Fruit fly (Drosophila melanogaster) whole organism, embryonic: ENCODE measurements around the gene Bet5.

Experiments
- Bdp1 ChIP-seq: fragments of 200-800 bp; sonication (Bioruptor generic); optimal IDR thresholded peaks from 3 replicates; lab custom pipeline; 2016; ENCODE audit warnings: missing biosample characterization, missing genetic modification characterization
- BtbVII ChIP-seq: fragments of 200-800 bp; sonication (Bioruptor generic); optimal IDR thresholded peaks from 3 replicates; lab custom pipeline; 2017; ENCODE audit warnings: missing biosample characterization, mild to moderate bottlenecking, missing genetic modification characterization
- CG11093 ChIP-seq: fragments of 200-800 bp; sonication (Bioruptor generic); IDR thresholded peaks from 3 replicates; pipeline ENCODE4 v1.3.6; 2022; ENCODE audit warnings: missing biosample characterization, missing genetic modification characterization
- CG12391 ChIP-seq: fragments of 200-800 bp; sonication (Bioruptor generic); optimal IDR thresholded peaks from 3 replicates; lab custom pipeline; 2018; ENCODE audit warnings: missing biosample characterization, mild to moderate bottlenecking, missing genetic modification characterization, moderate library complexity
- CG17359 ChIP-seq: fragments of 200-800 bp; sonication (Bioruptor generic); optimal IDR thresholded peaks from 3 replicates; lab custom pipeline; 2018; ENCODE audit warnings: missing biosample characterization, mild to moderate bottlenecking, missing genetic modification characterization, moderate library complexity
- CG2678 ChIP-seq: fragments of 200-800 bp; sonication (Bioruptor generic); optimal IDR thresholded peaks from 3 replicates; lab custom pipeline; 2019; ENCODE audit warnings: missing biosample characterization, mild to moderate bottlenecking, missing genetic modification characterization, moderate library complexity
- CG2875 ChIP-seq: fragments of 200-800 bp; sonication (Bioruptor generic); optimal IDR thresholded peaks from 2 replicates; lab custom pipeline; 2017; ENCODE audit warnings: missing biosample characterization, mild to moderate bottlenecking, missing genetic modification characterization, missing genetic modification reagents
- CG2889 ChIP-seq: fragments of 200-800 bp; sonication (Bioruptor generic); IDR thresholded peaks from 3 replicates; pipeline ENCODE4 v1.3.6; 2022; ENCODE audit warnings: missing biosample characterization, missing genetic modification characterization
- CG33557 ChIP-seq: fragments of 200-800 bp; sonication (Bioruptor generic); optimal IDR thresholded peaks from 2 replicates; lab custom pipeline; 2019; ENCODE audit warnings: missing biosample characterization, mild to moderate bottlenecking, missing genetic modification characterization, moderate library complexity
- CG4617 ChIP-seq: fragments of 200-800 bp; sonication (Bioruptor generic); optimal IDR thresholded peaks from 3 replicates; lab custom pipeline; 2016; ENCODE audit warnings: missing biosample characterization, missing genetic modification characterization, borderline replicate concordance
- CG4820 ChIP-seq: fragments of 200-800 bp; sonication (Bioruptor generic); optimal IDR thresholded peaks from 3 replicates; lab custom pipeline; 2016; ENCODE audit warnings: missing biosample characterization, missing genetic modification characterization
- CG6254 ChIP-seq: fragments of 200-800 bp; sonication (Bioruptor generic); optimal IDR thresholded peaks from 3 replicates; lab custom pipeline; 2017; ENCODE audit warnings: mild to moderate bottlenecking, missing biosample characterization, missing genetic modification reagents, missing genetic modification characterization
- D19A ChIP-seq: fragments of 200-800 bp; optimal IDR thresholded peaks from 3 replicates; lab custom pipeline; 2019; ENCODE audit warnings: missing biosample characterization, mild to moderate bottlenecking, missing genetic modification characterization, moderate library complexity
- Dad ChIP-seq: fragments of 200-800 bp; sonication (Bioruptor generic); optimal IDR thresholded peaks from 3 replicates; lab custom pipeline; 2016; ENCODE audit warnings: missing biosample characterization, missing genetic modification characterization
- Doc3 ChIP-seq: fragments of 200-800 bp; sonication (Bioruptor generic); IDR thresholded peaks from 3 replicates; pipeline ENCODE4 v1.3.6; 2022; ENCODE audit warnings: missing biosample characterization, missing genetic modification characterization; ENCODE audit not compliant: partially characterized antibody
- Gsc ChIP-seq: fragments of 200-800 bp; sonication (Bioruptor generic); IDR thresholded peaks from 2 replicates; pipeline ENCODE4 v1.3.6; 2022; ENCODE audit warnings: missing biosample characterization, missing genetic modification characterization
- Gug ChIP-seq: fragments of 200-800 bp; sonication (Bioruptor generic); IDR thresholded peaks from 4 replicates; pipeline ENCODE4 v1.3.6; 2022; ENCODE audit warnings: missing biosample characterization, missing genetic modification characterization
- MTF-1 ChIP-seq: fragments of 200-800 bp; sonication (Bioruptor generic); optimal IDR thresholded peaks from 2 replicates; lab custom pipeline; 2018; ENCODE audit warnings: missing biosample characterization, mild to moderate bottlenecking, missing genetic modification characterization, borderline replicate concordance
- Neu2 ChIP-seq: fragments of 200-800 bp; sonication (Bioruptor generic); optimal IDR thresholded peaks from 3 replicates; lab custom pipeline; 2016; ENCODE audit warnings: missing biosample characterization, missing genetic modification characterization, borderline replicate concordance
- Nf-YA ChIP-seq: fragments of 200-800 bp; sonication (Bioruptor generic); IDR thresholded peaks from 2 replicates; pipeline ENCODE4 v1.3.6; 2022; ENCODE audit warnings: missing biosample characterization, missing genetic modification characterization
- Sox102F ChIP-seq: fragments of 200-800 bp; sonication (Bioruptor generic); optimal IDR thresholded peaks from 2 replicates; lab custom pipeline; 2018; ENCODE audit warnings: missing biosample characterization, mild to moderate bottlenecking, missing genetic modification characterization, moderate library complexity
- Vsx1 ChIP-seq: fragments of 200-800 bp; sonication (Bioruptor generic); optimal IDR thresholded peaks from 2 replicates; lab custom pipeline; 2017; ENCODE audit warnings: missing biosample characterization, mild to moderate bottlenecking, missing genetic modification characterization, missing genetic modification reagents
- YL-1 ChIP-seq: fragments of 200-800 bp; sonication (Bioruptor generic); optimal IDR thresholded peaks from 3 replicates; lab custom pipeline; 2017; ENCODE audit warnings: missing biosample characterization, mild to moderate bottlenecking, missing genetic modification characterization
- ap ChIP-seq: fragments of 200-800 bp; sonication (Bioruptor generic); IDR thresholded peaks from 2 replicates; pipeline ENCODE4 v1.3.6; 2022; ENCODE audit warnings: missing biosample characterization, missing genetic modification characterization
- bbx ChIP-seq: fragments of 200-800 bp; sonication (Bioruptor generic); IDR thresholded peaks from 2 replicates; pipeline ENCODE4 v1.3.6; 2022; ENCODE audit warnings: missing biosample characterization, missing genetic modification characterization; ENCODE audit not compliant: partially characterized antibody
- bowl ChIP-seq: fragments of 200-800 bp; sonication (Bioruptor generic); IDR thresholded peaks from 2 replicates; pipeline ENCODE4 v1.3.6; 2022; ENCODE audit warnings: missing biosample characterization, missing genetic modification characterization
- caup ChIP-seq: fragments of 200-800 bp; sonication (Bioruptor generic); optimal IDR thresholded peaks from 3 replicates; lab custom pipeline; 2017; ENCODE audit warnings: missing biosample characterization, mild to moderate bottlenecking, missing genetic modification characterization, moderate library complexity; ENCODE audit not compliant: severe bottlenecking
- crc ChIP-seq: fragments of 200-800 bp; sonication (Bioruptor generic); optimal IDR thresholded peaks from 2 replicates; lab custom pipeline; 2016; ENCODE audit warnings: missing biosample characterization, missing genetic modification characterization
- dati ChIP-seq: fragments of 200-800 bp; sonication (Bioruptor generic); IDR thresholded peaks from 2 replicates; pipeline ENCODE4 v1.3.6; 2022; ENCODE audit warnings: missing biosample characterization, missing genetic modification characterization
- eve ChIP-seq, 2 experiments: fragments of >200 bp; optimal IDR thresholded peaks; 2 replicates each; lab custom pipeline; 2017; ENCODE audit warnings: missing biosample characterization in 2 of 2, missing genetic modification characterization in 2 of 2
- ewg ChIP-seq: fragments of 200-800 bp; sonication (Bioruptor generic); optimal IDR thresholded peaks from 3 replicates; lab custom pipeline; 2017; ENCODE audit warnings: mild to moderate bottlenecking, missing biosample characterization, missing genetic modification reagents, missing genetic modification characterization
- exex ChIP-seq: fragments of 200-800 bp; sonication (Bioruptor generic); optimal IDR thresholded peaks from 4 replicates; lab custom pipeline; 2018; ENCODE audit warnings: missing biosample characterization, mild to moderate bottlenecking, missing genetic modification characterization, moderate library complexity
- fu2 ChIP-seq: fragments of 200-800 bp; sonication (Bioruptor generic); optimal IDR thresholded peaks from 2 replicates; lab custom pipeline; 2016; ENCODE audit warnings: missing biosample characterization, missing genetic modification characterization
- grau ChIP-seq: fragments of 200-800 bp; optimal IDR thresholded peaks from 3 replicates; lab custom pipeline; 2019; ENCODE audit warnings: missing biosample characterization, mild to moderate bottlenecking, missing genetic modification characterization, moderate library complexity
- gro ChIP-seq: fragments of 200-800 bp; sonication (Bioruptor generic); optimal IDR thresholded peaks from 2 replicates; lab custom pipeline; 2016; ENCODE audit warnings: missing biosample characterization, missing genetic modification characterization
- luna ChIP-seq: fragments of 200-800 bp; sonication (Bioruptor generic); optimal IDR thresholded peaks from 2 replicates; lab custom pipeline; 2016; ENCODE audit warnings: missing biosample characterization, missing genetic modification characterization
- nom ChIP-seq: fragments of 200-800 bp; sonication (Bioruptor generic); optimal IDR thresholded peaks from 2 replicates; lab custom pipeline; 2017; ENCODE audit warnings: missing biosample characterization, missing genetic modification characterization, mild to moderate bottlenecking, moderate library complexity, missing genetic modification reagents
- onecut ChIP-seq: fragments of 200-800 bp; sonication (Bioruptor generic); IDR thresholded peaks from 2 replicates; pipeline ENCODE4 v1.3.6; 2022; ENCODE audit warnings: missing biosample characterization, missing genetic modification characterization
- pho ChIP-seq: fragments of 200-800 bp; sonication (Bioruptor generic); optimal IDR thresholded peaks from 2 replicates; lab custom pipeline; 2016; ENCODE audit warnings: missing biosample characterization, missing genetic modification characterization
- pita ChIP-seq: fragments of 200-800 bp; sonication (Bioruptor generic); optimal IDR thresholded peaks from 2 replicates; lab custom pipeline; 2017; ENCODE audit warnings: missing biosample characterization, mild to moderate bottlenecking, missing genetic modification characterization
- pnt ChIP-seq: fragments of 200-800 bp; sonication (Bioruptor generic); optimal IDR thresholded peaks from 3 replicates; lab custom pipeline; 2016; ENCODE audit warnings: missing biosample characterization, missing genetic modification characterization
- repo ChIP-seq: fragments of 200-800 bp; sonication (Bioruptor generic); optimal IDR thresholded peaks from 2 replicates; lab custom pipeline; 2016; ENCODE audit warnings: missing biosample characterization, missing genetic modification characterization
- salm ChIP-seq: fragments of 200-800 bp; sonication (Bioruptor generic); optimal IDR thresholded peaks from 2 replicates; lab custom pipeline; 2018; ENCODE audit warnings: missing biosample characterization, mild to moderate bottlenecking, missing genetic modification characterization
- shn ChIP-seq: fragments of 200-800 bp; sonication (Bioruptor generic); optimal IDR thresholded peaks from 3 replicates; lab custom pipeline; 2016; ENCODE audit warnings: missing biosample characterization, missing genetic modification characterization
- sima ChIP-seq: fragments of 200-800 bp; sonication (Bioruptor generic); optimal IDR thresholded peaks from 2 replicates; lab custom pipeline; 2016; ENCODE audit warnings: missing biosample characterization, missing genetic modification characterization
- twi ChIP-seq: fragments of 200-800 bp; optimal IDR thresholded peaks from 2 replicates; lab custom pipeline; 2019; ENCODE audit warnings: missing biosample characterization, mild to moderate bottlenecking, missing genetic modification characterization, moderate library complexity
- vnd ChIP-seq: fragments of 200-800 bp; sonication (Bioruptor generic); IDR thresholded peaks from 3 replicates; pipeline ENCODE4 v1.3.6; 2022; ENCODE audit warnings: missing biosample characterization, missing genetic modification characterization; ENCODE audit not compliant: partially characterized antibody

Bet5 gene

DNA sequence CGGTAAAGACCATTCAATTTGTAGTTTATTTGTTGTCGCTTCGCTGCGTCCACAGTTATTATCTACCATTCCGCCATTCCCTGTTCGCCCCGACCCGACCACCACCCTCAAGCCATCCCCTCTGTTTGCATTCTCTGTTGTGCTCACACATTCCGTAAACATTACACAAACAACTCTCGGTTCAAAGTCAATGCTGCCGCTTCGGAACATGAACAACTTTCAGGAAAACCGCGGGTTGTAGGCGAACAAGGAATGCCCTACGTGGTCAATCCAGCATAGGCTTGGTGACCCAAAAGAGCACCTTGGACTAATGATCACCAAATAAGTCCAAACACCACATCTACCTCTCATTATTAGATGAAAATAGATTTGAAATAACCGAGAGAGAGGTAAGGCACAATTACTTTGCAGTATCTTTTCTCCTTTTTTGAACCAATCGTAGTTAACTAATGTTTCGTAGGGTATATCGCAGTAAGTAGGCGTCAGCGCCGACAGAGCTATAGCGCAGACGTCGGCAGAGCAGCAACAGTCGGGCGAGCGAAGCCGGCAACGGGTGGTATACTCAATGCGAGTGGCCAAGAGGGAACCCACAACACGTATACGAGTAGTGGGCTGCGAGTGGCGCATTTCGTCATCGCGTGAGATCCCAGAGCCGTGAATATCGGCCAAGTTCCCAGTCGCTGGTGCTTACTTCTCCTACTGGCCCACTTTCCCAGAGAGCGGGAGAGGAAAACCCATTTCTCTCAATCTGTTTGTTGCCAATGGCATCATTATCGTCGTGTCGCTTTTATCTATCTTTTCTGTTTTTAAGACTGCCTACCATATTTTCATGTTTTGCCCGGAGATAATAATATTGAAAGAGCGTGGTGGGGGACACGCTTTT, 23.3 kb downstream of the Bet5 start (continued):
- TF ChIP-seq bowl (GFP tag; lab: Robert Waterston, UW) (peak; percentile 94), exex (tag; lab: Kevin White, UChicago) (peak; percentile 85), onecut (GFP tag; lab: Robert Waterston, UW) (peak; percentile 91), eve (GFP tag; optimal IDR thresholded peaks at IDR 0.05; lab: Kevin White, UChicago) (no peak), Gsc (GFP tag; lab: Robert Waterston, UW) (peak; percentile 82; the same call in 1 of the 2 replicates), CG4820 (peak; percentile 97), dati (GFP tag; lab: Robert Waterston, UW) (peak; percentile 65; the same call in 1 of the 2 replicates), YL-1 (GFP tag; lab: Kevin White, UChicago) (peak; percentile 56), CG17359 (tag; lab: Kevin White, UChicago) (peak; percentile 98), Vsx1 (peak; percentile 91), Gug (GFP tag; lab: Robert Waterston, UW) (peak; percentile 94), Nf-YA (peak; percentile 96), vnd (GFP tag; lab: Robert Waterston, UW) (no peak), twi (tag; lab: Kevin White, UChicago) (peak; percentile 68), BtbVII (GFP tag; lab: Kevin White, UChicago) (peak; percentile 96), CG33557 (GFP tag; lab: Kevin White, UChicago) (peak; percentile 68), luna (GFP tag; lab: Kevin White, UChicago) (peak; percentile 94), Bdp1 (GFP tag; lab: Kevin White, UChicago) (peak; percentile 81), repo (peak; percentile 98), CG6254 (GFP tag; lab: Kevin White, UChicago) (peak; percentile 95), CG2875 (GFP tag; lab: Kevin White, UChicago) (peak; percentile 86), Dad (GFP tag; lab: Kevin White, UChicago) (peak; percentile 97), bbx (0 out of 2 replicates have a peak, but pooled peaks have one; percentile 26), ewg (GFP tag; lab: Kevin White, UChicago) (peak; percentile 82), fu2 (GFP tag; lab: Kevin White, UChicago) (peak; percentile 94), CG12391 (tag; lab: Kevin White, UChicago) (peak; percentile 91), CG11093 (GFP tag; lab: Robert Waterston, UW) (peak; percentile 90), ap (GFP tag; lab: Robert Waterston, UW) (peak; percentile 96), grau (tag; lab: Kevin White, UChicago) (peak; percentile 92), pho (GFP tag; lab: Kevin White, UChicago) (peak; percentile 95), D19A (peak; percentile 99), pnt (peak; percentile 97), Neu2 (GFP tag; lab: Kevin White, UChicago) (peak; percentile 92), crc (GFP tag; lab: Kevin White, UChicago) (peak; percentile 95), CG2678 (peak; percentile 98), CG4617 (GFP tag; lab: Kevin White, UChicago) (peak; percentile 83), CG2889 (peak; percentile 73; the same call in 1 of the 3 replicates), nom (GFP tag; lab: Kevin White, UChicago) (peak; percentile 26), sima (peak; percentile 93), Doc3 (no peak), pita (GFP tag; lab: Kevin White, UChicago) (no peak), Sox102F (peak; percentile 94), gro (GFP tag; lab: Kevin White, UChicago) (peak; percentile 98), MTF-1 (GFP tag; lab: Kevin White, UChicago) (peak; percentile 81), shn (GFP tag; lab: Kevin White, UChicago) (peak; percentile 97), salm (tag; lab: Kevin White, UChicago) (peak; percentile 72), caup (GFP tag; lab: Kevin White, UChicago) (peak; percentile 96)
